Worm (Caenorhabditis elegans) whole organism, L1 larva: ENCODE measurements around the gene R52.5.

Experiments
- blmp-1 ChIP-seq: fragments of 150-350 bp; optimal IDR thresholded peaks from 2 replicates; lab custom pipeline; 2014; ENCODE audit warnings: missing biosample characterization, missing genetic modification characterization
- ceh-82 ChIP-seq, 3 experiments: fragments of 150-350 bp in 1 of 3; sonication (generic microtip) in 2 of 3; optimal IDR thresholded peaks; 2 replicates each; lab custom pipeline; 2014 to 2017; ENCODE audit warnings: missing biosample characterization in 3 of 3, missing genetic modification characterization in 3 of 3
- elt-2 ChIP-seq: sonication (generic microtip); optimal IDR thresholded peaks from 2 replicates; lab custom pipeline; 2016; ENCODE audit warnings: missing genetic modification characterization, mild to moderate bottlenecking, inconsistent platforms, missing compliant biosample characterization, missing genetic modification reagents
- fkh-10 ChIP-seq: sonication (generic microtip); optimal IDR thresholded peaks from 2 replicates; lab custom pipeline; 2017; ENCODE audit warnings: missing biosample characterization, missing genetic modification reagents, missing genetic modification characterization
- fkh-4 ChIP-seq: sonication (generic microtip); optimal IDR thresholded peaks from 2 replicates; lab custom pipeline; 2016; ENCODE audit warnings: missing compliant biosample characterization, missing genetic modification characterization, borderline replicate concordance
- fkh-8 ChIP-seq: sonication (generic microtip); optimal IDR thresholded peaks from 2 replicates; lab custom pipeline; 2016; ENCODE audit warnings: mild to moderate bottlenecking, missing genetic modification characterization, missing compliant biosample characterization
- fos-1 ChIP-seq: fragments of 150-350 bp; optimal IDR thresholded peaks from 2 replicates; lab custom pipeline; 2014; ENCODE audit warnings: missing biosample characterization, missing genetic modification characterization
- grh-1 ChIP-seq: fragments of 200-800 bp; sonication (Bioruptor generic); IDR thresholded peaks from 2 replicates; pipeline ENCODE4 v1.3.6; 2022; ENCODE audit warnings: missing genetic modification reagents, missing genetic modification characterization, missing compliant biosample characterization
- isw-1 ChIP-seq: fragments of 200-800 bp; sonication (Bioruptor generic); IDR thresholded peaks from 2 replicates; pipeline ENCODE4 v1.3.6; 2022; ENCODE audit warnings: missing genetic modification characterization, missing compliant biosample characterization
- lin-13 ChIP-seq: fragments of 150-350 bp; optimal IDR thresholded peaks from 2 replicates; lab custom pipeline; 2014; ENCODE audit warnings: missing biosample characterization, missing genetic modification reagents, missing genetic modification characterization
- lin-39 ChIP-seq: fragments of 150-350 bp; optimal IDR thresholded peaks from 2 replicates; lab custom pipeline; 2014; ENCODE audit warnings: missing biosample characterization, missing genetic modification reagents, missing genetic modification characterization
- mdl-1 ChIP-seq, 2 experiments: fragments of 150-350 bp; optimal IDR thresholded peaks; 2 replicates each; lab custom pipeline; 2014 to 2017; ENCODE audit warnings: missing biosample characterization in 2 of 2, missing genetic modification characterization in 2 of 2, inconsistent platforms in 1 of 2
- mep-1 ChIP-seq: fragments of 150-350 bp; optimal IDR thresholded peaks from 2 replicates; lab custom pipeline; 2014; ENCODE audit warnings: missing biosample characterization, missing genetic modification characterization
- nhr-84 ChIP-seq: sonication (generic microtip); optimal IDR thresholded peaks from 2 replicates; lab custom pipeline; 2017; ENCODE audit warnings: missing biosample characterization, missing genetic modification characterization
- snpc-4 ChIP-seq: fragments of 150-350 bp; optimal IDR thresholded peaks from 2 replicates; lab custom pipeline; 2014; ENCODE audit warnings: missing biosample characterization, missing genetic modification characterization
- tlp-1 ChIP-seq: fragments of 150-350 bp; optimal IDR thresholded peaks from 2 replicates; lab custom pipeline; 2014; ENCODE audit warnings: missing biosample characterization, missing genetic modification characterization
- unc-130 ChIP-seq: fragments of 150-350 bp; optimal IDR thresholded peaks from 2 replicates; lab custom pipeline; 2017; ENCODE audit warnings: missing biosample characterization, missing genetic modification characterization, inconsistent platforms
- unc-86 ChIP-seq: sonication (generic microtip); optimal IDR thresholded peaks from 2 replicates; lab custom pipeline; 2016; ENCODE audit warnings: missing genetic modification characterization, missing compliant biosample characterization
- unc-98 ChIP-seq: fragments of 200-800 bp; sonication (Bioruptor generic); IDR thresholded peaks from 2 replicates; pipeline ENCODE4 v1.3.6; 2022; ENCODE audit warnings: missing genetic modification characterization, missing compliant biosample characterization
- vab-15 ChIP-seq: sonication (generic microtip); optimal IDR thresholded peaks from 2 replicates; lab custom pipeline; 2017; ENCODE audit warnings: missing genotype, mild to moderate bottlenecking, missing genetic modification characterization, missing compliant biosample characterization
- xbp-1 ChIP-seq: sonication (generic microtip); optimal IDR thresholded peaks from 2 replicates; lab custom pipeline; 2016; ENCODE audit warnings: missing genetic modification characterization, missing compliant biosample characterization

Gene R52.5

DNA sequence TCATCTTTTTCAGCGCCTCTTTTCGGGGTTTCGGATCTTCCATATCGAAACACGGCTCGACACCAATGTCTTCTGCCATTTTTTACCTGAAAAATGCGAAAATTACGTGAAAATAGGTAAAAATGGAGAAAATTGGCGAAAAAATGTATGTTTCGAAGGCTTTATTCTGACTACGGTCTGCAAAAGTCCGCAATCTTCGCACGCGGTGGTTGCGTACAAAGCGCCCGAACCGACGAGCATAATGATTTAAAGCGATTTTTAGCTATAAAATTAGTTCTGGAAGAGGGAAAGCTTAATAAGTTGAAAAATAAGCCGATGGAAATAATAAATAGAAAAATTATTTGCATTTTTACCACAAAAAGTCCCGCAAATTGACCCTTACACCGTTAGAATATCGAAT is 50.9 kb downstream of the R52.5 start, which contains the start of gene F07E5.5 (continued):
- peak; percentile 79 for TF ChIP-seq unc-130 (tag; lab: Kevin White, UChicago)
- TF ChIP-seq fos-1 (tag; lab: Kevin White, UChicago): no peak
- TF ChIP-seq vab-15 (tag; lab: Kevin White, UChicago): peak; percentile 27
- TF ChIP-seq grh-1 (GFP tag; lab: Robert Waterston, UW): no peak
- peak; percentile 25 for TF ChIP-seq isw-1 (GFP tag; lab: Robert Waterston, UW)
- peak in 1 of 2 experiments; percentile 14 for TF ChIP-seq mdl-1 (tag; optimal IDR thresholded peaks at IDR 0.05; lab: Kevin White, UChicago)
- peak; percentile 45 for TF ChIP-seq xbp-1 (tag; lab: Kevin White, UChicago)
- peak; percentile 10 for TF ChIP-seq unc-86
- peak; percentile 5 for TF ChIP-seq lin-39 (tag; lab: Kevin White, UChicago)
- TF ChIP-seq elt-2: peak; percentile 28
- TF ChIP-seq mep-1 (tag; lab: Kevin White, UChicago): peak; percentile 77
- TF ChIP-seq unc-98 (GFP tag; lab: Robert Waterston, UW): no peak
- no peak for TF ChIP-seq fkh-10 (GFP tag; lab: Kevin White, UChicago)
- no peak for TF ChIP-seq nhr-84 (tag; lab: Kevin White, UChicago)
- peak; percentile 23 for TF ChIP-seq snpc-4
- peak; percentile 43 for TF ChIP-seq fkh-8 (tag; lab: Kevin White, UChicago)
- peak; percentile 4 for TF ChIP-seq lin-13 (GFP tag; lab: Kevin White, UChicago)
- no peak for TF ChIP-seq fkh-4
- TF ChIP-seq ceh-82 (tag; optimal IDR thresholded peaks at IDR 0.05; lab: Kevin White, UChicago): peak; percentile 19 to 66 (median 64)
- no peak for TF ChIP-seq tlp-1
- peak; percentile 13 for TF ChIP-seq blmp-1
